Worm (Caenorhabditis elegans) whole organism, young adult: Measurements from ENCODE around the gene dhhc-10.

Experiments
- B0261.1 ChIP-seq: sonication (generic microtip); optimal IDR thresholded peaks from 2 replicates; lab custom pipeline; 2016; ENCODE audit warnings: mild to moderate bottlenecking, missing genetic modification characterization, moderate library complexity, missing compliant biosample characterization
- B0336.3 ChIP-seq: fragments of 200-800 bp; sonication (Bioruptor generic); IDR thresholded peaks from 2 replicates; pipeline ENCODE4 v1.3.6; 2022; ENCODE audit warnings: missing genetic modification characterization, missing compliant biosample characterization
- C17E4.6 ChIP-seq: fragments of 200-800 bp; sonication (Bioruptor generic); IDR thresholded peaks from 2 replicates; pipeline ENCODE4 v1.3.6; 2022; ENCODE audit warnings: missing genetic modification reagents, missing genetic modification characterization, missing compliant biosample characterization
- F37B4.10 ChIP-seq: fragments of 200-800 bp; sonication (Bioruptor generic); IDR thresholded peaks from 2 replicates; pipeline ENCODE4 v1.3.6; 2022; ENCODE audit warnings: missing genetic modification characterization, missing compliant biosample characterization
- F39B2.1 ChIP-seq: fragments of 200-800 bp; sonication (Bioruptor generic); IDR thresholded peaks from 2 replicates; pipeline ENCODE4 v1.3.6; 2022; ENCODE audit warnings: missing genetic modification reagents, missing genetic modification characterization, missing compliant biosample characterization
- K12H6.12 ChIP-seq: fragments of 200-800 bp; sonication (Bioruptor generic); optimal IDR thresholded peaks from 2 replicates; lab custom pipeline; 2018; ENCODE audit warnings: mild to moderate bottlenecking, missing genetic modification characterization, missing compliant biosample characterization
- T07F8.4 ChIP-seq: sonication (generic microtip); optimal IDR thresholded peaks from 2 replicates; lab custom pipeline; 2016; ENCODE audit warnings: mild to moderate bottlenecking, missing genetic modification characterization, moderate library complexity, missing compliant biosample characterization
- Y53G8AR.9 ChIP-seq: fragments of 200-800 bp; sonication (Bioruptor generic); conservative IDR thresholded peaks from 2 replicates; pipeline ENCODE4 v1.3.6; 2022; ENCODE audit warnings: missing genetic modification reagents, missing genetic modification characterization, missing compliant biosample characterization
- Y67H2A.10 ChIP-seq: fragments of 200-800 bp; sonication (Bioruptor generic); conservative IDR thresholded peaks from 2 replicates; pipeline ENCODE4 v1.3.6; 2022; ENCODE audit warnings: missing genetic modification reagents, missing genetic modification characterization, missing compliant biosample characterization
- Y95B8A.8 ChIP-seq: fragments of 200-800 bp; sonication (Bioruptor generic); IDR thresholded peaks from 2 replicates; pipeline ENCODE4 v1.3.6; 2022; ENCODE audit warnings: missing genetic modification reagents, missing genetic modification characterization, missing compliant biosample characterization
- atf-7 ChIP-seq: sonication (generic microtip); optimal IDR thresholded peaks from 2 replicates; lab custom pipeline; 2017; ENCODE audit warnings: mild to moderate bottlenecking, missing genetic modification characterization, missing compliant biosample characterization
- attf-6 ChIP-seq: fragments of 200-800 bp; sonication (Bioruptor generic); IDR thresholded peaks from 2 replicates; pipeline ENCODE4 v1.3.6; 2022; ENCODE audit warnings: missing genetic modification reagents, missing genetic modification characterization, missing compliant biosample characterization
- bed-1 ChIP-seq: fragments of 200-800 bp; sonication (Bioruptor generic); IDR thresholded peaks from 2 replicates; pipeline ENCODE4 v1.3.6; 2022; ENCODE audit warnings: missing genetic modification reagents, missing genetic modification characterization, missing compliant biosample characterization
- ceh-27 ChIP-seq: fragments of 200-800 bp; sonication (Bioruptor generic); optimal IDR thresholded peaks from 2 replicates; lab custom pipeline; 2018; ENCODE audit warnings: mild to moderate bottlenecking, missing genetic modification characterization, moderate library complexity, missing compliant biosample characterization
- ceh-40 ChIP-seq: fragments of 200-800 bp; sonication (Bioruptor generic); IDR thresholded peaks from 2 replicates; pipeline ENCODE4 v1.3.6; 2022; ENCODE audit warnings: missing genetic modification characterization, missing compliant biosample characterization
- ceh-58 ChIP-seq: fragments of 200-800 bp; sonication (Bioruptor generic); IDR thresholded peaks from 2 replicates; pipeline ENCODE4 v1.3.6; 2022; ENCODE audit warnings: missing genetic modification characterization, missing compliant biosample characterization
- ceh-79 ChIP-seq: sonication (generic microtip); optimal IDR thresholded peaks from 2 replicates; lab custom pipeline; 2017; ENCODE audit warnings: mild to moderate bottlenecking, missing genetic modification characterization, missing compliant biosample characterization
- chd-7 ChIP-seq: sonication (generic microtip); optimal IDR thresholded peaks from 2 replicates; lab custom pipeline; 2016; ENCODE audit warnings: mild to moderate bottlenecking, missing genetic modification characterization, moderate library complexity, missing compliant biosample characterization
- die-1 ChIP-seq: sonication (generic microtip); optimal IDR thresholded peaks from 2 replicates; lab custom pipeline; 2016; ENCODE audit warnings: missing genotype, mild to moderate bottlenecking, missing genetic modification characterization, missing compliant biosample characterization
- egl-18 ChIP-seq: fragments of 200-800 bp; sonication (Bioruptor generic); IDR thresholded peaks from 2 replicates; pipeline ENCODE4 v1.3.6; 2022; ENCODE audit warnings: missing genetic modification reagents, missing genetic modification characterization, missing compliant biosample characterization
- ekl-4 ChIP-seq: fragments of 200-800 bp; sonication (Bioruptor generic); IDR thresholded peaks from 2 replicates; pipeline ENCODE4 v1.3.6; 2022; ENCODE audit warnings: missing genetic modification reagents, missing genetic modification characterization, missing compliant biosample characterization
- him-1 ChIP-seq: sonication (generic microtip); optimal IDR thresholded peaks from 2 replicates; lab custom pipeline; 2016; ENCODE audit warnings: missing genotype, missing genetic modification reagents, missing genetic modification characterization, missing compliant biosample characterization
- hlh-12 ChIP-seq: sonication (generic microtip); optimal IDR thresholded peaks from 2 replicates; lab custom pipeline; 2016; ENCODE audit warnings: missing genetic modification characterization, missing compliant biosample characterization
- hlh-26 ChIP-seq: fragments of 200-800 bp; sonication (Bioruptor generic); conservative IDR thresholded peaks from 2 replicates; pipeline ENCODE4 v1.3.6; 2022; ENCODE audit warnings: missing genetic modification reagents, missing genetic modification characterization, missing compliant biosample characterization
- hsf-1 ChIP-seq: fragments of 200-800 bp; sonication (Bioruptor generic); IDR thresholded peaks from 2 replicates; pipeline ENCODE4 v1.3.6; 2022; ENCODE audit warnings: missing genetic modification reagents, missing genetic modification characterization, missing compliant biosample characterization
- lin-35 ChIP-seq, 3 experiments: fragments of 150-350 bp in 2 of 3; sonication (generic microtip) in 1 of 3; optimal IDR thresholded peaks; 2 replicates each; lab custom pipeline; 2014 to 2018; ENCODE audit warnings: missing biosample characterization in 3 of 3, missing genetic modification characterization in 3 of 3, missing genetic modification reagents in 3 of 3
- lin-54 ChIP-seq: fragments of 200-800 bp; sonication (Bioruptor generic); optimal IDR thresholded peaks from 2 replicates; lab custom pipeline; 2018; ENCODE audit warnings: mild to moderate bottlenecking, missing genetic modification characterization, missing compliant biosample characterization
- lsy-27 ChIP-seq: sonication (generic microtip); optimal IDR thresholded peaks from 2 replicates; lab custom pipeline; 2017; ENCODE audit warnings: missing genetic modification characterization, mild to moderate bottlenecking, missing compliant biosample characterization, antibody characterized with exemption, missing genotype, borderline replicate concordance; ENCODE audit not compliant: insufficient read depth
- madf-3 ChIP-seq: fragments of 200-800 bp; sonication (Bioruptor generic); IDR thresholded peaks from 2 replicates; pipeline ENCODE4 v1.3.6; 2022; ENCODE audit warnings: missing genetic modification reagents, missing genetic modification characterization, missing compliant biosample characterization
- mes-4 ChIP-seq: sonication (generic microtip); optimal IDR thresholded peaks from 2 replicates; lab custom pipeline; 2016; ENCODE audit warnings: missing genotype, missing genetic modification characterization, missing compliant biosample characterization
- nfya-1 ChIP-seq: sonication (generic microtip); optimal IDR thresholded peaks from 2 replicates; lab custom pipeline; 2017; ENCODE audit warnings: antibody characterized with exemption, missing compliant biosample characterization, missing genetic modification characterization, borderline replicate concordance; ENCODE audit not compliant: insufficient read depth
- nfyb-1 ChIP-seq: fragments of 200-800 bp; sonication (Bioruptor generic); IDR thresholded peaks from 2 replicates; pipeline ENCODE4 v1.3.6; 2022; ENCODE audit warnings: missing genetic modification reagents, missing genetic modification characterization, missing compliant biosample characterization
- nhr-120 ChIP-seq: fragments of 200-800 bp; sonication (Bioruptor generic); IDR thresholded peaks from 2 replicates; pipeline ENCODE4 v1.3.6; 2022; ENCODE audit warnings: missing genetic modification characterization, missing compliant biosample characterization
- nhr-179 ChIP-seq: sonication (generic microtip); optimal IDR thresholded peaks from 2 replicates; lab custom pipeline; 2016; ENCODE audit warnings: mild to moderate bottlenecking, missing genetic modification characterization, missing compliant biosample characterization
- rec-8 ChIP-seq, 2 experiments: sonication (generic microtip); optimal IDR thresholded peaks; 2 replicates each; lab custom pipeline; 2016; ENCODE audit warnings: mild to moderate bottlenecking in 2 of 2, missing genetic modification characterization in 2 of 2, missing genetic modification reagents in 2 of 2, missing genotype in 2 of 2, missing biosample characterization in 1 of 2, missing compliant biosample characterization in 1 of 2, moderate library complexity in 1 of 2
- repo-1 ChIP-seq: sonication (generic microtip); optimal IDR thresholded peaks from 2 replicates; lab custom pipeline; 2017; ENCODE audit warnings: mild to moderate bottlenecking, missing genetic modification characterization, missing compliant biosample characterization
- snpc-1.1 ChIP-seq: sonication (generic microtip); optimal IDR thresholded peaks from 2 replicates; lab custom pipeline; 2017; ENCODE audit warnings: missing genetic modification characterization, mild to moderate bottlenecking, missing compliant biosample characterization, antibody characterized with exemption, moderate library complexity, missing genotype, missing genetic modification reagents; ENCODE audit not compliant: insufficient read depth
- snpc-1.3 ChIP-seq: sonication (generic microtip); optimal IDR thresholded peaks from 2 replicates; lab custom pipeline; 2017; ENCODE audit warnings: missing genetic modification characterization, mild to moderate bottlenecking, missing compliant biosample characterization, antibody characterized with exemption, moderate library complexity, missing genotype, missing genetic modification reagents; ENCODE audit not compliant: insufficient read depth
- snpc-4 ChIP-seq, 5 experiments: fragments of 150-350 bp in 1 of 5; sonication (generic microtip) in 4 of 5; optimal IDR thresholded peaks; 2 replicates each; lab custom pipeline; 2014 to 2018; ENCODE audit warnings: missing genetic modification characterization in 5 of 5, missing biosample characterization in 3 of 5, antibody characterized with exemption in 2 of 5, mild to moderate bottlenecking in 2 of 5, missing compliant biosample characterization in 2 of 5, missing genotype in 2 of 5, moderate library complexity in 2 of 5, missing genetic modification reagents in 1 of 5
- somi-1 ChIP-seq: fragments of 200-800 bp; sonication (Bioruptor generic); optimal IDR thresholded peaks from 2 replicates; lab custom pipeline; 2018; ENCODE audit warnings: mild to moderate bottlenecking, missing genetic modification characterization, missing compliant biosample characterization
- tbp1 ChIP-seq: fragments of 200-800 bp; sonication (Bioruptor generic); optimal IDR thresholded peaks from 2 replicates; lab custom pipeline; 2018; ENCODE audit warnings: mild to moderate bottlenecking, missing genetic modification characterization, missing compliant biosample characterization
- zfh-2 ChIP-seq: fragments of 200-800 bp; sonication (Bioruptor generic); conservative IDR thresholded peaks from 2 replicates; pipeline ENCODE4 v1.3.6; 2022; ENCODE audit warnings: missing genetic modification reagents, missing genetic modification characterization, missing compliant biosample characterization
- ztf-18 ChIP-seq: sonication (generic microtip); optimal IDR thresholded peaks from 2 replicates; lab custom pipeline; 2016; ENCODE audit warnings: missing genotype, mild to moderate bottlenecking, missing genetic modification characterization, missing compliant biosample characterization
- ztf-22 ChIP-seq: fragments of 200-800 bp; sonication (Bioruptor generic); optimal IDR thresholded peaks from 2 replicates; lab custom pipeline; 2018; ENCODE audit warnings: mild to moderate bottlenecking, missing genetic modification characterization, moderate library complexity, missing compliant biosample characterization
- ztf-25 ChIP-seq: fragments of 200-800 bp; sonication (Bioruptor generic); IDR thresholded peaks from 2 replicates; pipeline ENCODE4 v1.3.6; 2022; ENCODE audit warnings: missing genetic modification reagents, missing genetic modification characterization, missing compliant biosample characterization
- ztf-26 ChIP-seq: sonication (generic microtip); optimal IDR thresholded peaks from 2 replicates; lab custom pipeline; 2017; ENCODE audit warnings: missing genetic modification characterization, missing compliant biosample characterization

dhhc-10 gene

ce11 chrX:4711698-4712329 lies 4.8 kb downstream of the dhhc-10 start, which contains the start of the genes dnj-14 and glit-1 (continued):
- no peak for TF ChIP-seq ceh-58 (GFP tag; lab: Robert Waterston, UW)
- no peak for TF ChIP-seq him-1 (tag; lab: Kevin White, UChicago)
- TF ChIP-seq ztf-22 (GFP tag; lab: Kevin White, UChicago): peak; percentile 19
- no peak for TF ChIP-seq ztf-25 (GFP tag; lab: Robert Waterston, UW)
- no peak for TF ChIP-seq ceh-79 (tag; lab: Kevin White, UChicago)
- TF ChIP-seq hlh-26: no peak
- TF ChIP-seq snpc-1.1: no peak
- TF ChIP-seq F39B2.1 (GFP tag; lab: Robert Waterston, UW): no peak
- no peak for TF ChIP-seq snpc-4 (GFP tag; optimal IDR thresholded peaks at IDR 0.05; lab: Kevin White, UChicago)
- TF ChIP-seq snpc-4 (tag; optimal IDR thresholded peaks at IDR 0.05; lab: Kevin White, UChicago): peak in 3 of 4 experiments; percentile 49 to 70 (median 53)
- TF ChIP-seq lsy-27 (tag; lab: Kevin White, UChicago): no peak
- TF ChIP-seq Y95B8A.8 (GFP tag; lab: Robert Waterston, UW): 0 out of 2 replicates have a peak, but pooled peaks have one; percentile 35
- TF ChIP-seq F37B4.10 (GFP tag; lab: Robert Waterston, UW): no peak
- TF ChIP-seq B0261.1 (tag; lab: Kevin White, UChicago): no peak
- no peak for TF ChIP-seq chd-7
- peak; percentile 51 for TF ChIP-seq repo-1
- TF ChIP-seq Y67H2A.10 (GFP tag; lab: Robert Waterston, UW): no peak
- peak; percentile 57 for TF ChIP-seq ztf-18 (tag; lab: Kevin White, UChicago)
- no peak for TF ChIP-seq bed-1 (GFP tag; lab: Robert Waterston, UW)
- no peak for TF ChIP-seq hsf-1 (GFP tag; lab: Robert Waterston, UW)
- 0 out of 2 replicates have a peak, but pooled peaks have one; percentile 35 for TF ChIP-seq Y53G8AR.9
- no peak for TF ChIP-seq T07F8.4
- no peak for TF ChIP-seq madf-3
- peak; percentile 96 for TF ChIP-seq zfh-2
- TF ChIP-seq lin-35 (GFP tag; optimal IDR thresholded peaks at IDR 0.05; lab: Kevin White, UChicago): peak in 1 of 3 experiments; percentile 58
- TF ChIP-seq attf-6 (GFP tag; lab: Robert Waterston, UW): no peak
- no peak for TF ChIP-seq ceh-40 (GFP tag; lab: Robert Waterston, UW)
- TF ChIP-seq atf-7 (tag; lab: Kevin White, UChicago): peak; percentile 58
- TF ChIP-seq egl-18 (GFP tag; lab: Robert Waterston, UW): no peak
- peak; percentile 4 for TF ChIP-seq somi-1
- peak; percentile 63 for TF ChIP-seq tbp1 (GFP tag; lab: Kevin White, UChicago)
- no peak for TF ChIP-seq hlh-12 (tag; lab: Kevin White, UChicago)
- TF ChIP-seq C17E4.6 (GFP tag; lab: Robert Waterston, UW): no peak
- peak; percentile 91 for TF ChIP-seq ceh-27 (GFP tag; lab: Kevin White, UChicago)
- TF ChIP-seq die-1: no peak
- TF ChIP-seq ztf-26: peak; percentile 57
- no peak for TF ChIP-seq mes-4
- TF ChIP-seq ekl-4 (GFP tag; lab: Robert Waterston, UW): 0 out of 2 replicates have a peak, but pooled peaks have one; percentile 20
- peak; percentile 82 for TF ChIP-seq nfyb-1
- peak; percentile 70 for TF ChIP-seq K12H6.12 (tag; lab: Kevin White, UChicago)
- no peak for TF ChIP-seq nhr-179 (tag; lab: Kevin White, UChicago)
- no peak for TF ChIP-seq rec-8 (tag; optimal IDR thresholded peaks at IDR 0.05; lab: Kevin White, UChicago)
- peak; percentile 77 for TF ChIP-seq B0336.3 (GFP tag; lab: Robert Waterston, UW)
- TF ChIP-seq lin-54 (GFP tag; lab: Kevin White, UChicago): peak; percentile 34
- TF ChIP-seq nfya-1: no peak
- TF ChIP-seq nhr-120 (GFP tag; lab: Robert Waterston, UW): no peak
- peak; percentile 4 for TF ChIP-seq snpc-1.3 (tag; lab: Kevin White, UChicago)
